Fruit fly (Drosophila melanogaster) whole organism, embryonic: Measurements from ENCODE around the gene CG17097.

Experiments used
- CG10959 ChIP-seq: fragments of 200-800 bp; sonication (Bioruptor generic); IDR thresholded peaks from 2 replicates; pipeline ENCODE4 v1.3.6; 2022; ENCODE audit warnings: missing biosample characterization, missing genetic modification characterization
- CG11695 ChIP-seq: fragments of 200-800 bp; sonication (Bioruptor generic); IDR thresholded peaks from 3 replicates; pipeline ENCODE4 v1.3.6; 2022; ENCODE audit warnings: missing biosample characterization, missing genetic modification characterization
- CG12659 ChIP-seq: fragments of 200-800 bp; sonication (Bioruptor generic); optimal IDR thresholded peaks from 3 replicates; lab custom pipeline; 2017; ENCODE audit warnings: mild to moderate bottlenecking, missing biosample characterization, missing genetic modification reagents, missing genetic modification characterization
- CG14441 ChIP-seq: fragments of 200-800 bp; sonication (Bioruptor generic); IDR thresholded peaks from 2 replicates; pipeline ENCODE4 v1.3.6; 2022; ENCODE audit warnings: missing biosample characterization, missing genetic modification characterization
- CG14965 ChIP-seq: fragments of 200-800 bp; sonication (Bioruptor generic); optimal IDR thresholded peaks from 2 replicates; lab custom pipeline; 2016; ENCODE audit warnings: missing biosample characterization, missing genetic modification characterization, borderline replicate concordance
- CG1602 ChIP-seq: fragments of 200-800 bp; sonication (Bioruptor generic); optimal IDR thresholded peaks from 3 replicates; lab custom pipeline; 2016; ENCODE audit warnings: missing biosample characterization, missing genetic modification characterization
- CG18764 ChIP-seq: fragments of 200-800 bp; sonication (Bioruptor generic); optimal IDR thresholded peaks from 3 replicates; lab custom pipeline; 2016; ENCODE audit warnings: missing biosample characterization, missing genetic modification characterization
- CG2678 ChIP-seq: fragments of 200-800 bp; sonication (Bioruptor generic); optimal IDR thresholded peaks from 3 replicates; lab custom pipeline; 2019; ENCODE audit warnings: missing biosample characterization, mild to moderate bottlenecking, missing genetic modification characterization, moderate library complexity
- CG31441 ChIP-seq: fragments of 200-800 bp; sonication (Bioruptor generic); IDR thresholded peaks from 2 replicates; pipeline ENCODE4 v1.3.6; 2022; ENCODE audit warnings: missing biosample characterization, missing genetic modification characterization
- CG3995 ChIP-seq: fragments of 200-800 bp; sonication (Bioruptor generic); optimal IDR thresholded peaks from 3 replicates; lab custom pipeline; 2016; ENCODE audit warnings: missing biosample characterization, missing genetic modification characterization
- CG9437 ChIP-seq: fragments of 200-800 bp; sonication (Bioruptor generic); optimal IDR thresholded peaks from 2 replicates; lab custom pipeline; 2018; ENCODE audit warnings: missing biosample characterization, mild to moderate bottlenecking, missing genetic modification characterization
- Camta ChIP-seq: fragments of 200-800 bp; sonication (Bioruptor generic); optimal IDR thresholded peaks from 2 replicates; lab custom pipeline; 2016; ENCODE audit warnings: missing biosample characterization, missing genetic modification characterization
- Dref ChIP-seq: fragments of 200-800 bp; sonication (Bioruptor generic); IDR thresholded peaks from 2 replicates; pipeline ENCODE4 v1.3.6; 2022; ENCODE audit warnings: missing biosample characterization, missing genetic modification characterization
- Eip74EF ChIP-seq, 2 experiments: fragments of 200-800 bp in 1 of 2; fragments of >200 bp in 1 of 2; sonication (Bioruptor generic) in 1 of 2; optimal IDR thresholded peaks; 2 replicates each; lab custom pipeline; 2017 to 2019; ENCODE audit warnings: missing biosample characterization in 2 of 2, missing genetic modification characterization in 2 of 2, mild to moderate bottlenecking in 1 of 2, moderate library complexity in 1 of 2
- Elba2 ChIP-seq: fragments of 200-800 bp; sonication (Bioruptor generic); optimal IDR thresholded peaks from 3 replicates; lab custom pipeline; 2016; ENCODE audit warnings: missing biosample characterization, missing genetic modification characterization
- GATAe ChIP-seq: fragments of 200-800 bp; sonication (Bioruptor generic); conservative IDR thresholded peaks from 2 replicates; pipeline ENCODE4 v1.3.6; 2022; ENCODE audit warnings: missing biosample characterization, missing genetic modification characterization
- HmgD ChIP-seq: fragments of 200-800 bp; sonication (Bioruptor generic); optimal IDR thresholded peaks from 3 replicates; lab custom pipeline; 2016; ENCODE audit warnings: missing biosample characterization, missing genetic modification characterization
- Kr ChIP-seq: fragments of 200-800 bp; sonication (Bioruptor generic); optimal IDR thresholded peaks from 2 replicates; lab custom pipeline; 2017; ENCODE audit warnings: missing biosample characterization, mild to moderate bottlenecking, missing genetic modification characterization
- Lim3 ChIP-seq: fragments of 200-800 bp; sonication (Bioruptor generic); IDR thresholded peaks from 2 replicates; pipeline ENCODE4 v1.3.6; 2022; ENCODE audit warnings: missing biosample characterization, missing genetic modification characterization
- Meics ChIP-seq: fragments of 200-800 bp; sonication (Bioruptor generic); optimal IDR thresholded peaks from 2 replicates; lab custom pipeline; 2017; ENCODE audit warnings: missing biosample characterization, mild to moderate bottlenecking, missing genetic modification characterization
- Myb ChIP-seq: fragments of 200-800 bp; sonication (Bioruptor generic); optimal IDR thresholded peaks from 2 replicates; lab custom pipeline; 2016; ENCODE audit warnings: missing biosample characterization, missing genetic modification characterization
- NC2α ChIP-seq: fragments of 200-800 bp; sonication (Bioruptor generic); optimal IDR thresholded peaks from 2 replicates; lab custom pipeline; 2016; ENCODE audit warnings: missing biosample characterization, missing genetic modification characterization
- NFAT ChIP-seq: fragments of 200-800 bp; sonication (Bioruptor generic); IDR thresholded peaks from 2 replicates; pipeline ENCODE4 v1.3.6; 2022; ENCODE audit warnings: missing biosample characterization, missing genetic modification characterization
- Nf-YB ChIP-seq: fragments of 200-800 bp; sonication (Bioruptor generic); optimal IDR thresholded peaks from 3 replicates; lab custom pipeline; 2019; ENCODE audit warnings: missing biosample characterization, mild to moderate bottlenecking, missing genetic modification characterization, moderate library complexity
- Oaz ChIP-seq: fragments of 200-800 bp; sonication (Bioruptor generic); IDR thresholded peaks from 2 replicates; pipeline ENCODE4 v1.3.6; 2022; ENCODE audit warnings: missing biosample characterization, missing genetic modification characterization
- Oli ChIP-seq: fragments of 200-800 bp; sonication (Bioruptor generic); optimal IDR thresholded peaks from 2 replicates; lab custom pipeline; 2018; ENCODE audit warnings: missing biosample characterization, mild to moderate bottlenecking, missing genetic modification characterization, moderate library complexity
- Optix ChIP-seq: fragments of 200-800 bp; sonication (Bioruptor generic); IDR thresholded peaks from 3 replicates; pipeline ENCODE4 v1.3.6; 2022; ENCODE audit warnings: missing biosample characterization, missing genetic modification characterization
- Sox100B ChIP-seq: fragments of 200-800 bp; sonication (Bioruptor generic); optimal IDR thresholded peaks from 3 replicates; lab custom pipeline; 2018; ENCODE audit warnings: missing biosample characterization, mild to moderate bottlenecking, missing genetic modification characterization
- cas ChIP-seq: fragments of 200-800 bp; sonication (Bioruptor generic); IDR thresholded peaks from 2 replicates; pipeline ENCODE4 v1.3.6; 2022; ENCODE audit warnings: missing biosample characterization, missing genetic modification characterization
- chinmo ChIP-seq: fragments of 200-800 bp; sonication (Bioruptor generic); IDR thresholded peaks from 4 replicates; pipeline ENCODE4 v1.3.6; 2022; ENCODE audit warnings: missing biosample characterization, missing genetic modification characterization; ENCODE audit not compliant: partially characterized antibody
- crc ChIP-seq: fragments of 200-800 bp; sonication (Bioruptor generic); optimal IDR thresholded peaks from 2 replicates; lab custom pipeline; 2016; ENCODE audit warnings: missing biosample characterization, missing genetic modification characterization
- emc ChIP-seq: fragments of 200-800 bp; sonication (Bioruptor generic); optimal IDR thresholded peaks from 2 replicates; lab custom pipeline; 2016; ENCODE audit warnings: missing biosample characterization, missing genetic modification characterization
- ems ChIP-seq: fragments of 200-800 bp; sonication (Bioruptor generic); optimal IDR thresholded peaks from 3 replicates; lab custom pipeline; 2016; ENCODE audit warnings: missing biosample characterization, missing genetic modification characterization
- fd3F ChIP-seq: fragments of 200-800 bp; sonication (Bioruptor generic); optimal IDR thresholded peaks from 2 replicates; lab custom pipeline; 2018; ENCODE audit warnings: missing biosample characterization, mild to moderate bottlenecking, missing genetic modification characterization, moderate library complexity
- ind ChIP-seq: fragments of 200-800 bp; sonication (Bioruptor generic); optimal IDR thresholded peaks from 3 replicates; lab custom pipeline; 2016; ENCODE audit warnings: missing biosample characterization, missing genetic modification characterization
- insv ChIP-seq, 2 experiments: fragments of 200-800 bp; sonication (Bioruptor generic); optimal IDR thresholded peaks; 3 replicates each; lab custom pipeline; 2016 to 2018; ENCODE audit warnings: missing biosample characterization in 2 of 2, missing genetic modification characterization in 2 of 2
- lov ChIP-seq, 2 experiments: fragments of 200-800 bp in 1 of 2; fragments of >200 bp in 1 of 2; sonication (Bioruptor generic) in 1 of 2; IDR thresholded peaks in 1 of 2; optimal IDR thresholded peaks in 1 of 2; 2 replicates in 1 of 2; 3 replicates in 1 of 2; pipeline versions ENCODE4 v1.3.6 to Lab custom; 2017 to 2022; ENCODE audit warnings: missing biosample characterization in 1 of 2, missing genetic modification characterization in 1 of 2
- oc ChIP-seq: fragments of 200-800 bp; sonication (Bioruptor generic); optimal IDR thresholded peaks from 2 replicates; lab custom pipeline; 2018; ENCODE audit warnings: missing biosample characterization, mild to moderate bottlenecking, missing genetic modification characterization, moderate library complexity
- ranshi ChIP-seq: fragments of 200-800 bp; sonication (Bioruptor generic); IDR thresholded peaks from 2 replicates; pipeline ENCODE4 v1.3.6; 2022; ENCODE audit warnings: missing biosample characterization, missing genetic modification characterization
- ssp ChIP-seq: fragments of 200-800 bp; sonication (Bioruptor generic); IDR thresholded peaks from 2 replicates; pipeline ENCODE4 v1.3.6; 2022; ENCODE audit warnings: missing biosample characterization, missing genetic modification characterization
- stwl ChIP-seq: fragments of 200-800 bp; sonication (Bioruptor generic); optimal IDR thresholded peaks from 3 replicates; lab custom pipeline; 2018; ENCODE audit warnings: missing biosample characterization, mild to moderate bottlenecking, missing genetic modification characterization, moderate library complexity
- tgo ChIP-seq: fragments of 200-800 bp; sonication (Bioruptor generic); IDR thresholded peaks from 3 replicates; pipeline ENCODE4 v1.3.6; 2022; ENCODE audit warnings: missing biosample characterization, missing genetic modification characterization
- zen ChIP-seq: fragments of 200-800 bp; sonication (Bioruptor generic); optimal IDR thresholded peaks from 3 replicates; lab custom pipeline; 2018; ENCODE audit warnings: missing biosample characterization, mild to moderate bottlenecking, missing genetic modification characterization, moderate library complexity
- zen2 ChIP-seq: fragments of 200-800 bp; sonication (Bioruptor generic); IDR thresholded peaks from 3 replicates; pipeline ENCODE4 v1.3.6; 2022; ENCODE audit warnings: missing biosample characterization, missing genetic modification characterization; ENCODE audit not compliant: partially characterized antibody

The CG17097 gene

dm6 chr2L:10643671-10644070 is 2.5 kb upstream of the CG17097 start, which contains the start of gene CG18284:
Gene CG18284 (plus strand): TSS chr2L:10643971.
- no peak for TF ChIP-seq NFAT
- TF ChIP-seq cas = no peak
- TF ChIP-seq tgo (GFP tag; lab: Robert Waterston, UW) = no peak
- TF ChIP-seq Lim3 (GFP tag; lab: Robert Waterston, UW) = no peak
- TF ChIP-seq lov (optimal IDR thresholded peaks at IDR 0.05; lab: Kevin White, UChicago) = no peak
- no peak for TF ChIP-seq lov (GFP tag; IDR thresholded peaks at IDR 0.05; lab: Robert Waterston, UW)

- TF ChIP-seq CG3995 (peak; percentile 80), HmgD (GFP tag; lab: Kevin White, UChicago) (no peak), Elba2 (peak; percentile 52), CG11695 (GFP tag; lab: Robert Waterston, UW) (no peak), insv (GFP tag; optimal IDR thresholded peaks at IDR 0.05; lab: Kevin White, UChicago) (peak in 1 of 2 experiments; percentile 77), stwl (tag; lab: Kevin White, UChicago) (peak; percentile 6), Dref (GFP tag; lab: Robert Waterston, UW) (no peak), CG31441 (GFP tag; lab: Robert Waterston, UW) (peak; percentile 59; the same call in 1 of the 2 replicates), Oli (tag; lab: Kevin White, UChicago) (no peak), Sox100B (GFP tag; lab: Kevin White, UChicago) (no peak), CG10959 (GFP tag; lab: Robert Waterston, UW) (0 out of 2 replicates have a peak, but pooled peaks have one; percentile 13), zen2 (GFP tag; lab: Robert Waterston, UW) (no peak), ind (GFP tag; lab: Kevin White, UChicago) (no peak), CG9437 (GFP tag; lab: Kevin White, UChicago) (no peak)
Measured at dm6 chr2L:10646726-10647125, 511 bp downstream of the CG17097 start.

DNA sequence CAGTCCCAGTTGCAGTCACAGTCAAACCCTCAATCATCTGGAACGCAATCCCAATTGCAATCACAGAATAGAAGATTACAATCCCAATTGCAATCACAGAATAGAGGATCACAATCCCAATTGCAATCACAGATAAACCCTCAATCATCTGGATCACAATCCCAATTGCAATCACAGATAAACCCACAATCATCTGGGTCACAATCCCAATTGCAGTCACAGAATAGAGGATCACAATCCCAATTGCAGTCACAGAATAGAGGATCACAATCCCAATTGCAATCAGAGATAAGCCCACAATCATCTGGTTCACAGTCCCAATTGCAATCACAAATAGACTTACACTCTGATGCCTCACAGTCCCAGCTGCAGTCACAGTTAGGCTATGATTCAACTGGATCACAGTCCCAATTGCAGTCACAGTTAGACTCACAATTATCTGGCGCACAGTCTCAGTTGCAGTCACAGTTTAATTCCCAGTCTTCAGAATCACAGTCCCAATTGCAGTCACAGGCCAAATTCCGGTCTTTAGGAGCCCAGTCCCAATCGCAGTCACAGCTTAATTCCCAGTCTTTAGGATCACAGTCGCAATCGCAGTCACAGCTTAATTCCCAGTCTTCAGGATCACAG is 1.6 kb downstream of the CG17097 start:
- TF ChIP-seq CG18764 (GFP tag; lab: Kevin White, UChicago) (no peak), fd3F (GFP tag; lab: Kevin White, UChicago) (no peak), CG14965 (GFP tag; lab: Kevin White, UChicago) (no peak), Meics (GFP tag; lab: Kevin White, UChicago) (no peak), Oaz (GFP tag; lab: Robert Waterston, UW) (no peak), Kr (GFP tag; lab: Kevin White, UChicago) (no peak), Elba2 (peak; percentile 99), crc (GFP tag; lab: Kevin White, UChicago) (no peak), emc (no peak), CG31441 (GFP tag; lab: Robert Waterston, UW) (0 out of 2 replicates have a peak, but pooled peaks have one; percentile 48), zen (tag; lab: Kevin White, UChicago) (peak; percentile 41), ssp (GFP tag; lab: Robert Waterston, UW) (no peak), ems (no peak), insv (GFP tag; optimal IDR thresholded peaks at IDR 0.05; lab: Kevin White, UChicago) (peak in 1 of 2 experiments; percentile 91), CG3995 (peak; percentile 75), chinmo (GFP tag; lab: Robert Waterston, UW) (no peak)

DNA sequence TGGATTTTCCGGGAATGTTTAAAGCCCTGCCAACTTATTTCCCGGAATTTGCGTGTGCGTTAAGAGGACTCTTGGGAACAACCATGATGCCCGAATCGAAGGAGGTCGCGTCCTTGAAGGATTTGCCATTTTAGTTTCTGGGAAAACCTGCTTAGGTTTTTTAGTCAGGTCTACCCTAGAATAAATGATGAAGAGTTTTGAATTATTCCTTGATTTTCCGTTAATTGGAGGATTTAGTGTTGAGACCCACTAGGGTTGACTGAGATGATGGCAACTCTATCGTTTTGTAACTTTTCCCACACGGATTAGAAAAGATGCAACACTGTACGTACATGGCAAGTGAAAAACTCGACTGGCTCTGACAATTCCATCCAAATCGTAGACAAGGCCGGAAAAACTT is 5.1 kb downstream of the CG17097 start, which contains the start of gene dbf:
TSS of gene dbf (plus strand) at position 301 of the 400 bp plus-strand sequence.
- no peak for TF ChIP-seq GATAe (GFP tag; lab: Robert Waterston, UW)
- TF ChIP-seq CG1602 (GFP tag; lab: Kevin White, UChicago) = no peak
- TF ChIP-seq Kr (GFP tag; lab: Kevin White, UChicago) = no peak
- no peak for TF ChIP-seq Optix (GFP tag; lab: Robert Waterston, UW)
- no peak for TF ChIP-seq NC2α (GFP tag; lab: Kevin White, UChicago)
- no peak for TF ChIP-seq CG12659 (GFP tag; lab: Kevin White, UChicago)
- no peak for TF ChIP-seq CG2678 (tag; lab: Kevin White, UChicago)
- TF ChIP-seq Camta (GFP tag; lab: Kevin White, UChicago) = no peak
- no peak for TF ChIP-seq ranshi (GFP tag; lab: Robert Waterston, UW)
- no peak for TF ChIP-seq cas
- no peak for TF ChIP-seq Eip74EF (GFP tag; optimal IDR thresholded peaks at IDR 0.05; lab: Kevin White, UChicago)
- no peak for TF ChIP-seq Myb (GFP tag; lab: Kevin White, UChicago)
- TF ChIP-seq CG14441 = no peak
- no peak for TF ChIP-seq Nf-YB (GFP tag; lab: Kevin White, UChicago)
- TF ChIP-seq oc = no peak
